Worm (Caenorhabditis elegans) whole organism, L2 larva: ENCODE data around the gene Y39A1A.2.

Experiments
- F13H6.1 ChIP-seq: sonication (generic microtip); optimal IDR thresholded peaks from 2 replicates; lab custom pipeline; 2016; ENCODE audit warnings: missing genetic modification characterization, missing compliant biosample characterization
- Y55F3AM.14 ChIP-seq: fragments of 200-800 bp; sonication (Bioruptor generic); optimal IDR thresholded peaks from 2 replicates; lab custom pipeline; 2018; ENCODE audit warnings: mild to moderate bottlenecking, missing genetic modification characterization, missing compliant biosample characterization
- aly-2 ChIP-seq: fragments of 150-350 bp; optimal IDR thresholded peaks from 2 replicates; lab custom pipeline; 2014; ENCODE audit warnings: missing biosample characterization, missing genetic modification characterization
- ceh-16 ChIP-seq: fragments of 150-350 bp; optimal IDR thresholded peaks from 2 replicates; lab custom pipeline; 2014; ENCODE audit warnings: missing biosample characterization, missing genetic modification characterization
- ceh-82 ChIP-seq: fragments of 150-350 bp; optimal IDR thresholded peaks from 2 replicates; lab custom pipeline; 2014; ENCODE audit warnings: missing biosample characterization, missing genetic modification characterization
- crh-2 ChIP-seq: sonication (generic microtip); optimal IDR thresholded peaks from 2 replicates; lab custom pipeline; 2017; ENCODE audit warnings: missing biosample characterization, missing genetic modification characterization
- dmd-4 ChIP-seq: sonication (generic microtip); optimal IDR thresholded peaks from 2 replicates; lab custom pipeline; 2017; ENCODE audit warnings: missing biosample characterization, missing genetic modification characterization
- egl-27 ChIP-seq: sonication (generic microtip); optimal IDR thresholded peaks from 3 replicates; lab custom pipeline; 2017; ENCODE audit warnings: missing biosample characterization, missing genetic modification reagents, missing genetic modification characterization
- elt-1 ChIP-seq: fragments of 150-350 bp; optimal IDR thresholded peaks from 2 replicates; lab custom pipeline; 2014; ENCODE audit warnings: missing biosample characterization, missing genetic modification characterization
- elt-3 ChIP-seq: sonication (generic microtip); optimal IDR thresholded peaks from 2 replicates; lab custom pipeline; 2017; ENCODE audit warnings: missing biosample characterization, missing genetic modification characterization
- gmeb-1 ChIP-seq: fragments of 150-350 bp; optimal IDR thresholded peaks from 2 replicates; lab custom pipeline; 2014; ENCODE audit warnings: missing biosample characterization, missing genetic modification characterization
- lin-11 ChIP-seq: fragments of 150-350 bp; sonication (generic microtip); optimal IDR thresholded peaks from 2 replicates; lab custom pipeline; 2014; ENCODE audit warnings: missing biosample characterization, missing genetic modification characterization, inconsistent platforms, mixed read lengths
- lin-13 ChIP-seq: fragments of 150-350 bp; optimal IDR thresholded peaks from 2 replicates; lab custom pipeline; 2014; ENCODE audit warnings: missing biosample characterization, missing genetic modification reagents, missing genetic modification characterization
- lin-39 ChIP-seq: fragments of 150-350 bp; optimal IDR thresholded peaks from 2 replicates; lab custom pipeline; 2014; ENCODE audit warnings: missing biosample characterization, missing genetic modification reagents, missing genetic modification characterization
- lsy-2 ChIP-seq, 2 experiments: fragments of 150-350 bp in 1 of 2; sonication (generic microtip) in 1 of 2; optimal IDR thresholded peaks; 2 replicates each; lab custom pipeline; 2014 to 2017; ENCODE audit warnings: missing biosample characterization in 2 of 2, missing genetic modification characterization in 2 of 2
- mab-5 ChIP-seq: fragments of 150-350 bp; optimal IDR thresholded peaks from 2 replicates; lab custom pipeline; 2014; ENCODE audit warnings: missing biosample characterization, missing genetic modification characterization
- mbf-1 ChIP-seq: sonication (generic microtip); optimal IDR thresholded peaks from 2 replicates; lab custom pipeline; 2017; ENCODE audit warnings: missing biosample characterization, missing genetic modification characterization
- mdl-1 ChIP-seq, 2 experiments: fragments of 150-350 bp in 1 of 2; sonication (generic microtip) in 1 of 2; optimal IDR thresholded peaks; 2 replicates each; lab custom pipeline; 2017; ENCODE audit warnings: missing biosample characterization in 2 of 2, missing genetic modification characterization in 2 of 2
- nhr-10 ChIP-seq: sonication (generic microtip); optimal IDR thresholded peaks from 2 replicates; lab custom pipeline; 2017; ENCODE audit warnings: missing biosample characterization, missing genetic modification characterization
- nhr-12 ChIP-seq: fragments of 150-350 bp; optimal IDR thresholded peaks from 2 replicates; lab custom pipeline; 2014; ENCODE audit warnings: missing biosample characterization, missing genetic modification characterization
- nhr-237 ChIP-seq: fragments of 150-350 bp; optimal IDR thresholded peaks from 2 replicates; lab custom pipeline; 2014; ENCODE audit warnings: missing biosample characterization, missing genetic modification characterization
- nhr-25 ChIP-seq: fragments of 150-350 bp; sonication (generic microtip); optimal IDR thresholded peaks from 3 replicates; lab custom pipeline; 2014; ENCODE audit warnings: missing biosample characterization, missing genetic modification characterization
- nhr-6 ChIP-seq: fragments of 150-350 bp; optimal IDR thresholded peaks from 2 replicates; lab custom pipeline; 2014; ENCODE audit warnings: missing biosample characterization, missing genetic modification characterization
- peb-1 ChIP-seq: fragments of 150-350 bp; optimal IDR thresholded peaks from 2 replicates; lab custom pipeline; 2014; ENCODE audit warnings: missing biosample characterization, missing genetic modification characterization
- sem-4 ChIP-seq: fragments of 150-350 bp; optimal IDR thresholded peaks from 2 replicates; lab custom pipeline; 2014; ENCODE audit warnings: missing biosample characterization, missing genetic modification reagents, missing genetic modification characterization
- sma-3 ChIP-seq: sonication (generic microtip); optimal IDR thresholded peaks from 2 replicates; lab custom pipeline; 2016; ENCODE audit warnings: missing genetic modification reagents, missing genetic modification characterization, missing compliant biosample characterization
- sma-9 ChIP-seq, 2 experiments: fragments of 150-350 bp in 1 of 2; sonication (generic microtip) in 1 of 2; optimal IDR thresholded peaks; 2 replicates each; lab custom pipeline; 2014 to 2016; ENCODE audit warnings: missing genetic modification characterization in 2 of 2, mild to moderate bottlenecking in 1 of 2, missing biosample characterization in 1 of 2, missing compliant biosample characterization in 1 of 2, missing genetic modification reagents in 1 of 2, moderate library complexity in 1 of 2
- snpc-4 ChIP-seq: fragments of 150-350 bp; optimal IDR thresholded peaks from 2 replicates; lab custom pipeline; 2014; ENCODE audit warnings: missing biosample characterization, missing genetic modification characterization
- unc-39 ChIP-seq: fragments of 150-350 bp; optimal IDR thresholded peaks from 2 replicates; lab custom pipeline; 2014; ENCODE audit warnings: missing biosample characterization, missing genetic modification characterization
- unc-55 ChIP-seq: fragments of 150-350 bp; sonication (generic microtip); optimal IDR thresholded peaks from 3 replicates; lab custom pipeline; 2014; ENCODE audit warnings: missing biosample characterization, missing genetic modification reagents, missing genetic modification characterization
- unc-62 ChIP-seq: fragments of 150-350 bp; optimal IDR thresholded peaks from 2 replicates; lab custom pipeline; 2014; ENCODE audit warnings: missing biosample characterization, missing genetic modification reagents, missing genetic modification characterization
- zag-1 ChIP-seq: fragments of 150-350 bp; optimal IDR thresholded peaks from 2 replicates; lab custom pipeline; 2014; ENCODE audit warnings: missing biosample characterization, missing genetic modification characterization

Gene Y39A1A.2

ce11 chrIII:10586243-10586642 is 17.1 kb downstream of the Y39A1A.2 start, which contains the start of gene Y45F3A.5:
TSS of gene Y45F3A.5 (minus strand) at chrIII:10586343.
- TF ChIP-seq snpc-4 (tag; lab: Kevin White, UChicago) (no peak), ceh-82 (tag; lab: Kevin White, UChicago) (no peak), lin-11 (tag; lab: Kevin White, UChicago) (no peak), nhr-6 (no peak), elt-3 (tag; lab: Kevin White, UChicago) (no peak), sma-3 (no peak), mdl-1 (tag; optimal IDR thresholded peaks at IDR 0.05; lab: Kevin White, UChicago) (no peak), crh-2 (tag; lab: Kevin White, UChicago) (no peak), egl-27 (tag; lab: Kevin White, UChicago) (no peak), lin-39 (tag; lab: Kevin White, UChicago) (no peak), unc-55 (GFP tag; lab: Kevin White, UChicago) (no peak), aly-2 (no peak), Y55F3AM.14 (no peak), ceh-16 (tag; lab: Kevin White, UChicago) (no peak), lin-13 (GFP tag; lab: Kevin White, UChicago) (no peak), unc-62 (GFP tag; lab: Kevin White, UChicago) (no peak)

ce11 chrIII:10583483-10583882 is 19.9 kb downstream of the Y39A1A.2 start:
- no peak for TF ChIP-seq nhr-12 (tag; lab: Kevin White, UChicago)
- no peak for TF ChIP-seq elt-1 (tag; lab: Kevin White, UChicago)
- no peak for TF ChIP-seq nhr-237 (tag; lab: Kevin White, UChicago)
- no peak for TF ChIP-seq elt-3 (tag; lab: Kevin White, UChicago)
- TF ChIP-seq unc-39 (tag; lab: Kevin White, UChicago) = no peak
- TF ChIP-seq unc-62 (GFP tag; lab: Kevin White, UChicago) = no peak
- no peak for TF ChIP-seq unc-55 (GFP tag; lab: Kevin White, UChicago)
- no peak for TF ChIP-seq lsy-2 (tag; optimal IDR thresholded peaks at IDR 0.05; lab: Kevin White, UChicago)
- no peak for TF ChIP-seq mdl-1 (tag; optimal IDR thresholded peaks at IDR 0.05; lab: Kevin White, UChicago)
- TF ChIP-seq crh-2 (tag; lab: Kevin White, UChicago) = no peak
- TF ChIP-seq sem-4 (tag; lab: Kevin White, UChicago) = no peak
- TF ChIP-seq F13H6.1 = no peak
- TF ChIP-seq sma-9 (GFP tag; optimal IDR thresholded peaks at IDR 0.05; lab: Kevin White, UChicago) = no peak
- no peak for TF ChIP-seq sma-9 (tag; optimal IDR thresholded peaks at IDR 0.05; lab: Kevin White, UChicago)
- TF ChIP-seq lin-13 (GFP tag; lab: Kevin White, UChicago) = no peak
- no peak for TF ChIP-seq dmd-4
- TF ChIP-seq gmeb-1 (tag; lab: Kevin White, UChicago) = no peak
- TF ChIP-seq nhr-10 (tag; lab: Kevin White, UChicago) = no peak
- no peak for TF ChIP-seq mab-5 (tag; lab: Kevin White, UChicago)
- TF ChIP-seq nhr-25 (tag; lab: Kevin White, UChicago) = no peak
- TF ChIP-seq, all 48 proteins: peak for 0

ce11 chrIII:10580206-10580605 is 23.2 kb downstream of the Y39A1A.2 start:
- peak; percentile 1 for TF ChIP-seq snpc-4 (tag; lab: Kevin White, UChicago)
- no peak for TF ChIP-seq unc-55 (GFP tag; lab: Kevin White, UChicago)

ce11 chrIII:10578873-10579272 is 24.5 kb downstream of the Y39A1A.2 start:
- TF ChIP-seq lin-13 (GFP tag; lab: Kevin White, UChicago) (no peak), zag-1 (tag; lab: Kevin White, UChicago) (no peak), mbf-1 (tag; lab: Kevin White, UChicago) (no peak), ceh-16 (tag; lab: Kevin White, UChicago) (no peak), lin-11 (tag; lab: Kevin White, UChicago) (no peak), sma-3 (no peak), lsy-2 (tag; optimal IDR thresholded peaks at IDR 0.05; lab: Kevin White, UChicago) (peak in 1 of 2 experiments; percentile 8), snpc-4 (tag; lab: Kevin White, UChicago) (no peak), ceh-82 (tag; lab: Kevin White, UChicago) (no peak)

DNA sequence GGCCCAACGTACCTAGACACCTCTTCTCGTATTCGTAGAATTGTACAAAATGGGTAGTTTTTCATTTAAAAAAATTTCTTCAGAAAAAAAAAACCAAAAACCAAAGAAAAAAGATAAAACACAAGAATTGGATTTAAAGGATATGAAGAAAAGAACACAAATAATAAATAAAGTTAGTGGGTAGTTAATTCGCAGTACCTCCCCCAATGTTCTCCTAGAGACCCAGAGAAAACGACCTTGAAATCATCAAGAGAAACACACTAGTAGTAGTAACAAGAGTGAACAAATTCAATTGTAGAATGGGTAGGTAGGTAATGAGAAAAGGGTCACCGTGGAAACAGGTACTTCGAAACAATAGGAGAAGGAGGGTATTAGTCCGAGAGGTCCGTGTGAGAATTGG is 25.6 kb downstream of the Y39A1A.2 start:
- peak in 1 of 2 experiments; percentile 23 for TF ChIP-seq lsy-2 (tag; optimal IDR thresholded peaks at IDR 0.05; lab: Kevin White, UChicago)
- TF ChIP-seq peb-1 = no peak
